Fruit fly (Drosophila melanogaster) whole organism, embryonic: ENCODE data around the gene CG3625.

Experiments
- Abd-B ChIP-seq: fragments of 200-800 bp; sonication (Bioruptor generic); optimal IDR thresholded peaks from 2 replicates; lab custom pipeline; 2018; ENCODE audit warnings: missing biosample characterization, mild to moderate bottlenecking, missing genetic modification characterization, moderate library complexity
- Adf1 ChIP-seq: fragments of 200-800 bp; sonication (Bioruptor generic); IDR thresholded peaks from 2 replicates; pipeline ENCODE4 v1.3.6; 2022; ENCODE audit warnings: missing biosample characterization, missing genetic modification characterization
- Aef1 ChIP-seq: fragments of 200-800 bp; sonication (Bioruptor generic); IDR thresholded peaks from 3 replicates; pipeline ENCODE4 v1.3.6; 2022; ENCODE audit warnings: missing biosample characterization, missing genetic modification characterization
- BEAF-32 ChIP-seq: fragments of 200-800 bp; sonication (Bioruptor generic); optimal IDR thresholded peaks from 3 replicates; lab custom pipeline; 2017; ENCODE audit warnings: missing biosample characterization, missing genetic modification characterization, mild to moderate bottlenecking, moderate library complexity, missing genetic modification reagents
- Bgb ChIP-seq: fragments of 200-800 bp; sonication (Bioruptor generic); IDR thresholded peaks from 2 replicates; pipeline ENCODE4 v1.3.6; 2022; ENCODE audit warnings: missing biosample characterization, missing genetic modification characterization; ENCODE audit not compliant: partially characterized antibody
- CG10543 ChIP-seq: fragments of 200-800 bp; sonication (Bioruptor generic); optimal IDR thresholded peaks from 3 replicates; lab custom pipeline; 2017; ENCODE audit warnings: missing biosample characterization, mild to moderate bottlenecking, missing genetic modification characterization, moderate library complexity
- CG10959 ChIP-seq: fragments of 200-800 bp; sonication (Bioruptor generic); IDR thresholded peaks from 2 replicates; pipeline ENCODE4 v1.3.6; 2022; ENCODE audit warnings: missing biosample characterization, missing genetic modification characterization
- CG11504 ChIP-seq: fragments of 200-800 bp; sonication (Bioruptor generic); optimal IDR thresholded peaks from 3 replicates; lab custom pipeline; 2019; ENCODE audit warnings: missing biosample characterization, mild to moderate bottlenecking, missing genetic modification characterization, moderate library complexity
- CG12769 ChIP-seq: fragments of 200-800 bp; sonication (Bioruptor generic); optimal IDR thresholded peaks from 2 replicates; lab custom pipeline; 2019; ENCODE audit warnings: missing biosample characterization, mild to moderate bottlenecking, missing genetic modification characterization, moderate library complexity
- CG13894 ChIP-seq: fragments of 200-800 bp; sonication (Bioruptor generic); optimal IDR thresholded peaks from 3 replicates; lab custom pipeline; 2018; ENCODE audit warnings: missing biosample characterization, mild to moderate bottlenecking, missing genetic modification characterization, moderate library complexity
- CG16779 ChIP-seq: fragments of 200-800 bp; sonication (Bioruptor generic); IDR thresholded peaks from 2 replicates; pipeline ENCODE4 v1.3.6; 2022; ENCODE audit warnings: missing biosample characterization, missing genetic modification characterization
- CG18011 ChIP-seq: fragments of 200-800 bp; sonication (Bioruptor generic); optimal IDR thresholded peaks from 2 replicates; lab custom pipeline; 2017; ENCODE audit warnings: missing biosample characterization, missing genetic modification characterization, mild to moderate bottlenecking, moderate library complexity, missing genotype
- CG18599 ChIP-seq: fragments of 200-800 bp; sonication (Bioruptor generic); optimal IDR thresholded peaks from 3 replicates; lab custom pipeline; 2017; ENCODE audit warnings: missing biosample characterization, missing genetic modification characterization, mild to moderate bottlenecking, moderate library complexity, missing genetic modification reagents
- CG34224 ChIP-seq: fragments of 200-800 bp; sonication (Bioruptor generic); IDR thresholded peaks from 3 replicates; pipeline ENCODE4 v1.3.6; 2022; ENCODE audit warnings: missing biosample characterization, missing genetic modification characterization; ENCODE audit not compliant: partially characterized antibody
- CG8290 ChIP-seq, 3 experiments: fragments of 200-800 bp; sonication (Bioruptor generic); optimal IDR thresholded peaks; 2 replicates each; lab custom pipeline; 2016 to 2019; ENCODE audit warnings: missing biosample characterization in 3 of 3, missing genetic modification characterization in 3 of 3, mild to moderate bottlenecking in 2 of 3, moderate library complexity in 1 of 3
- Dbx ChIP-seq: fragments of 200-800 bp; sonication (Bioruptor generic); IDR thresholded peaks from 3 replicates; pipeline ENCODE4 v1.3.6; 2022; ENCODE audit warnings: missing biosample characterization, missing genetic modification characterization
- Drgx ChIP-seq: fragments of 200-800 bp; sonication (Bioruptor generic); IDR thresholded peaks from 2 replicates; pipeline ENCODE4 v1.3.6; 2022; ENCODE audit warnings: missing biosample characterization, missing genetic modification characterization
- Elba2 ChIP-seq: fragments of 200-800 bp; sonication (Bioruptor generic); optimal IDR thresholded peaks from 3 replicates; lab custom pipeline; 2016; ENCODE audit warnings: missing biosample characterization, missing genetic modification characterization
- Fer1 ChIP-seq: fragments of 200-800 bp; sonication (Bioruptor generic); optimal IDR thresholded peaks from 2 replicates; lab custom pipeline; 2017; ENCODE audit warnings: missing biosample characterization, mild to moderate bottlenecking, missing genetic modification characterization
- Hmr ChIP-seq: fragments of 200-800 bp; sonication (Bioruptor generic); optimal IDR thresholded peaks from 3 replicates; lab custom pipeline; 2017; ENCODE audit warnings: mild to moderate bottlenecking, missing biosample characterization, missing genetic modification reagents, missing genetic modification characterization
- NFAT ChIP-seq: fragments of 200-800 bp; sonication (Bioruptor generic); IDR thresholded peaks from 2 replicates; pipeline ENCODE4 v1.3.6; 2022; ENCODE audit warnings: missing biosample characterization, missing genetic modification characterization
- Nf-YB ChIP-seq: fragments of 200-800 bp; sonication (Bioruptor generic); optimal IDR thresholded peaks from 3 replicates; lab custom pipeline; 2019; ENCODE audit warnings: missing biosample characterization, mild to moderate bottlenecking, missing genetic modification characterization, moderate library complexity
- Nf-YC ChIP-seq: fragments of 200-800 bp; optimal IDR thresholded peaks from 3 replicates; lab custom pipeline; 2019; ENCODE audit warnings: missing biosample characterization, mild to moderate bottlenecking, missing genetic modification characterization, moderate library complexity
- NfI ChIP-seq: fragments of 200-800 bp; sonication (Bioruptor generic); optimal IDR thresholded peaks from 3 replicates; lab custom pipeline; 2018; ENCODE audit warnings: missing biosample characterization, mild to moderate bottlenecking, missing genetic modification characterization, moderate library complexity
- Stat92E ChIP-seq, 3 experiments: fragments of >200 bp in 2 of 3; fragments of 200-800 bp in 1 of 3; sonication (Bioruptor generic) in 1 of 3; optimal IDR thresholded peaks; 2 replicates each; lab custom pipeline; 2017 to 2019; ENCODE audit warnings: missing biosample characterization in 3 of 3, missing genetic modification characterization in 3 of 3, mild to moderate bottlenecking in 1 of 3, moderate library complexity in 1 of 3
- Trl ChIP-seq, 3 experiments: fragments of >200 bp in 2 of 3; fragments of 200-800 bp in 1 of 3; sonication (Bioruptor generic) in 1 of 3; optimal IDR thresholded peaks; 2 replicates in 1 of 3; 3 replicates in 2 of 3; lab custom pipeline; 2016 to 2017; ENCODE audit warnings: missing biosample characterization in 1 of 3, missing genetic modification characterization in 1 of 3
- abd-A ChIP-seq: fragments of 200-800 bp; sonication (Bioruptor generic); optimal IDR thresholded peaks from 3 replicates; lab custom pipeline; 2019; ENCODE audit warnings: missing biosample characterization, mild to moderate bottlenecking, missing genetic modification characterization, moderate library complexity
- btn ChIP-seq: fragments of 200-800 bp; sonication (Bioruptor generic); optimal IDR thresholded peaks from 2 replicates; lab custom pipeline; 2016; ENCODE audit warnings: missing biosample characterization, missing genetic modification characterization
- cg ChIP-seq: fragments of 200-800 bp; sonication (Bioruptor generic); optimal IDR thresholded peaks from 3 replicates; lab custom pipeline; 2019; ENCODE audit warnings: missing biosample characterization, mild to moderate bottlenecking, missing genetic modification characterization, moderate library complexity
- ci ChIP-seq: fragments of 200-800 bp; sonication (Bioruptor generic); IDR thresholded peaks from 3 replicates; pipeline ENCODE4 v1.3.6; 2022; ENCODE audit warnings: missing biosample characterization, missing genetic modification characterization
- exex ChIP-seq: fragments of 200-800 bp; sonication (Bioruptor generic); optimal IDR thresholded peaks from 4 replicates; lab custom pipeline; 2018; ENCODE audit warnings: missing biosample characterization, mild to moderate bottlenecking, missing genetic modification characterization, moderate library complexity
- gce ChIP-seq: fragments of 200-800 bp; sonication (Bioruptor generic); IDR thresholded peaks from 3 replicates; pipeline ENCODE4 v1.3.6; 2022; ENCODE audit warnings: missing biosample characterization, missing genetic modification characterization
- hbn ChIP-seq: fragments of 200-800 bp; sonication (Bioruptor generic); IDR thresholded peaks from 2 replicates; pipeline ENCODE4 v1.3.6; 2022; ENCODE audit warnings: missing biosample characterization, missing genetic modification characterization; ENCODE audit not compliant: partially characterized antibody
- inv ChIP-seq: fragments of 200-800 bp; sonication (Bioruptor generic); IDR thresholded peaks from 2 replicates; pipeline ENCODE4 v1.3.6; 2022; ENCODE audit warnings: missing biosample characterization, missing genetic modification characterization; ENCODE audit not compliant: partially characterized antibody
- jumu ChIP-seq: fragments of 200-800 bp; sonication (Bioruptor generic); optimal IDR thresholded peaks from 3 replicates; lab custom pipeline; 2016; ENCODE audit warnings: missing biosample characterization, missing genetic modification characterization
- lilli ChIP-seq: fragments of 200-800 bp; sonication (Bioruptor generic); optimal IDR thresholded peaks from 3 replicates; lab custom pipeline; 2016; ENCODE audit warnings: missing biosample characterization, missing genetic modification characterization
- otp ChIP-seq: fragments of 200-800 bp; sonication (Bioruptor generic); IDR thresholded peaks from 3 replicates; pipeline ENCODE4, ENCODE4 v1.3.6; 2022; ENCODE audit warnings: missing biosample characterization, missing genetic modification characterization
- pan ChIP-seq, 4 experiments: fragments of >200 bp in 3 of 4; fragments of 200-800 bp in 1 of 4; sonication (Bioruptor generic) in 1 of 4; optimal IDR thresholded peaks in 3 of 4; IDR thresholded peaks in 1 of 4; 2 replicates each; pipeline versions ENCODE4 v1.3.6 to Lab custom; 2017 to 2022; ENCODE audit warnings: missing biosample characterization in 2 of 4, missing genetic modification characterization in 2 of 4, mixed read lengths in 1 of 4
- sd ChIP-seq: fragments of 200-800 bp; sonication (Bioruptor generic); optimal IDR thresholded peaks from 3 replicates; lab custom pipeline; 2018; ENCODE audit warnings: missing biosample characterization, mild to moderate bottlenecking, missing genetic modification characterization, moderate library complexity
- sens ChIP-seq: fragments of 200-800 bp; sonication (Bioruptor generic); peaks from one replicate; lab custom pipeline; 2016; ENCODE audit warnings: missing biosample characterization, missing genetic modification characterization
- sisA ChIP-seq: fragments of 200-800 bp; sonication (Bioruptor generic); IDR thresholded peaks from 2 replicates; pipeline ENCODE4 v1.3.6; 2022; ENCODE audit warnings: missing biosample characterization, missing genetic modification characterization
- so ChIP-seq: fragments of 200-800 bp; sonication (Bioruptor generic); IDR thresholded peaks from 3 replicates; pipeline ENCODE4 v1.3.6; 2022; ENCODE audit warnings: missing biosample characterization, missing genetic modification characterization
- zen2 ChIP-seq: fragments of 200-800 bp; sonication (Bioruptor generic); IDR thresholded peaks from 3 replicates; pipeline ENCODE4 v1.3.6; 2022; ENCODE audit warnings: missing biosample characterization, missing genetic modification characterization; ENCODE audit not compliant: partially characterized antibody

CG3625 gene

dm6 chr2L:319745-320144, 28.1 kb upstream of the CG3625 start:
- no peak for TF ChIP-seq NfI (GFP tag; lab: Kevin White, UChicago)
- TF ChIP-seq inv (GFP tag; lab: Robert Waterston, UW): no peak
- no peak for TF ChIP-seq lilli
- TF ChIP-seq Nf-YC (tag; lab: Kevin White, UChicago): peak; percentile 87
- TF ChIP-seq Nf-YB (GFP tag; lab: Kevin White, UChicago): peak; percentile 83
- no peak for TF ChIP-seq pan (optimal IDR thresholded peaks at IDR 0.05; lab: Kevin White, UChicago)
- TF ChIP-seq pan (GFP tag; optimal IDR thresholded peaks at IDR 0.05 in 1 of 2, IDR thresholded peaks at IDR 0.05 in 1 of 2): no peak
- no peak for TF ChIP-seq gce (GFP tag; lab: Robert Waterston, UW)
- no peak for TF ChIP-seq BEAF-32 (GFP tag; lab: Kevin White, UChicago)
- TF ChIP-seq CG11504 (tag; lab: Kevin White, UChicago): peak; percentile 67
- no peak for TF ChIP-seq Elba2 (GFP tag; lab: Kevin White, UChicago)
- no peak for TF ChIP-seq Abd-B
- peak; percentile 80 for TF ChIP-seq exex (tag; lab: Kevin White, UChicago)
- TF ChIP-seq, all 482 proteins: peak for 4

dm6 chr2L:319159-319558, 27.6 kb upstream of the CG3625 start, which contains the start of gene CG11912:
TSS of gene CG11912 (minus strand) at chr2L:319259.
- TF ChIP-seq sens (GFP tag; lab: Kevin White, UChicago) (peak; percentile 30), jumu (no peak)

dm6 chr2L:309812-310431, 18.3 kb upstream of the CG3625 start:
- TF ChIP-seq Bgb (GFP tag; lab: Robert Waterston, UW) (0 out of 2 replicates have a peak, but pooled peaks have one; percentile 26), CG18599 (GFP tag; lab: Kevin White, UChicago) (peak; percentile 35), CG10959 (no peak), so (GFP tag; lab: Robert Waterston, UW) (peak; percentile 18; the same call in 1 of the 3 replicates), CG34224 (GFP tag; lab: Robert Waterston, UW) (peak; percentile 60; the same call in 2 of the 3 replicates), CG16779 (GFP tag; lab: Robert Waterston, UW) (0 out of 2 replicates have a peak, but pooled peaks have one; percentile 22), hbn (GFP tag; lab: Robert Waterston, UW) (0 out of 2 replicates have a peak, but pooled peaks have one; percentile 23), btn (no peak), abd-A (peak; percentile 61), Dbx (GFP tag; lab: Robert Waterston, UW) (0 out of 3 replicates have a peak, but pooled peaks have one; percentile 37), Drgx (GFP tag; lab: Robert Waterston, UW) (peak; percentile 27; the same call in 1 of the 2 replicates), CG12769 (tag; lab: Kevin White, UChicago) (peak; percentile 68), otp (GFP tag; lab: Robert Waterston, UW) (peak; percentile 18; the same call in 1 of the 3 replicates), Trl (optimal IDR thresholded peaks at IDR 0.05; lab: Kevin White, UChicago) (peak; percentile 77 to 90), Trl (GFP tag; optimal IDR thresholded peaks at IDR 0.05; lab: Kevin White, UChicago) (peak; percentile 9), Aef1 (GFP tag; lab: Robert Waterston, UW) (peak; percentile 42; the same call in 1 of the 3 replicates), Stat92E (GFP tag; optimal IDR thresholded peaks at IDR 0.05; lab: Kevin White, UChicago) (no peak), Fer1 (GFP tag; lab: Kevin White, UChicago) (peak; percentile 10), CG8290 (GFP tag; optimal IDR thresholded peaks at IDR 0.05; lab: Kevin White, UChicago) (no peak), CG8290 (tag; optimal IDR thresholded peaks at IDR 0.05; lab: Kevin White, UChicago) (peak in 1 of 2 experiments; percentile 8), cg (GFP tag; lab: Kevin White, UChicago) (no peak), sisA (GFP tag; lab: Robert Waterston, UW) (no peak), NFAT (GFP tag; lab: Robert Waterston, UW) (peak; percentile 5; the same call in 1 of the 2 replicates), Adf1 (GFP tag; lab: Robert Waterston, UW) (peak; percentile 23; the same call in 1 of the 2 replicates), sd (tag; lab: Kevin White, UChicago) (peak; percentile 33), CG10543 (GFP tag; lab: Kevin White, UChicago) (peak; percentile 28), CG18011 (GFP tag; lab: Kevin White, UChicago) (no peak), Hmr (GFP tag; lab: Kevin White, UChicago) (peak; percentile 11), CG13894 (peak; percentile 57), ci (GFP tag; lab: Robert Waterston, UW) (peak; percentile 61; the same call in 2 of the 3 replicates), zen2 (GFP tag; lab: Robert Waterston, UW) (0 out of 3 replicates have a peak, but pooled peaks have one; percentile 26)
